Fruit fly (Drosophila melanogaster): ENCODE measurements around the gene Roc1b.

DNA sequence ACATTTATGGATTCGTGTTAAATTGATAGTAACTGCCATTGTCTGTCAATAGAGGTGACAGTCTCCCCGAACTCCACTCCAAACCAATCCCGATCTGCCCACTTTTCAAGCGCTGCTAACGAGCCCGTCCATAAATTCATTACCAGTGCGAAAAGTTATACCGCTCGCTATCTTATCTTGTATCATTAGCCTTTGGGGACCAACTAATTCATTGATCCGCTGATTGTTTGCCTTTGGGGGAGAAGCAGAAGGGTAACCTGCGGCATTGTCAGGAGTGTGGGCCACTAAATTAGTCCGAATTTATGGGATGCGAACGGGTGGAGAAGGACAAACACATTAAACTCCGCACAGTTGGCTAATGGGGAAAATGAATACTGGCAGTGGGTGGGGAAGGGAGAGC, 20.6 kb upstream of the Roc1b start:
- TF ChIP-seq OdsH (GFP tag; optimal IDR thresholded peaks at IDR 0.05) = no peak
- TF ChIP-seq CG9705 (GFP tag; optimal IDR thresholded peaks at IDR 0.05) = no peak
- TF ChIP-seq Hr78 (GFP tag; optimal IDR thresholded peaks at IDR 0.05) = no peak
- no peak for TF ChIP-seq CG32264 (GFP tag; optimal IDR thresholded peaks at IDR 0.05)
- no peak for TF ChIP-seq pan (optimal IDR thresholded peaks at IDR 0.05)
- no peak for TF ChIP-seq rgr (GFP tag; optimal IDR thresholded peaks at IDR 0.05)
- no peak for TF ChIP-seq dsf (GFP tag; optimal IDR thresholded peaks at IDR 0.05; ENCODE audit: borderline replicate concordance)
- TF ChIP-seq Jra (GFP tag; optimal IDR thresholded peaks at IDR 0.05) = no peak
- TF ChIP-seq tai (GFP tag; optimal IDR thresholded peaks at IDR 0.05) = no peak
- TF ChIP-seq h (GFP tag; optimal IDR thresholded peaks at IDR 0.05) = no peak
